4 worm cellular contexts compared by ENCODE assay signal in genomic region chrII:9725056-9725455, ce11.
TF ChIP-seq lines count a peak whose summit lies in the region.

No protein-coding gene starts in this region.

TF ChIP-seq in whole organism, L1 larva, 84 proteins besides CTCF, POLR2A, EP300 and RAD21:
- TF ChIP-seq ceh-82 (tag; optimal IDR thresholded peaks at IDR 0.05; lab: Kevin White, UChicago) (no peak), sptf-1 (tag; optimal IDR thresholded peaks at IDR 0.05; lab: Kevin White, UChicago) (no peak), ceh-90 (tag; optimal IDR thresholded peaks at IDR 0.05; lab: Kevin White, UChicago) (no peak), blmp-1 (tag; optimal IDR thresholded peaks at IDR 0.05; lab: Kevin White, UChicago) (peak; percentile 84), dsc-1 (tag; optimal IDR thresholded peaks at IDR 0.05; lab: Kevin White, UChicago) (no peak), lin-14 (GFP tag; optimal IDR thresholded peaks at IDR 0.05; lab: Kevin White, UChicago) (no peak), rnt-1 (tag; optimal IDR thresholded peaks at IDR 0.05; lab: Kevin White, UChicago) (no peak), unc-98 (GFP tag; IDR thresholded peaks at IDR 0.05; lab: Robert Waterston, UW) (no peak), unc-30 (tag; optimal IDR thresholded peaks at IDR 0.05; lab: Kevin White, UChicago) (no peak)

TF ChIP-seq in whole organism, L3 larva, 47 proteins besides CTCF, POLR2A, EP300 and RAD21:
- TF ChIP-seq nhr-76 (tag; optimal IDR thresholded peaks at IDR 0.05; lab: Kevin White, UChicago) (peak; percentile 91), nhr-25 (tag; optimal IDR thresholded peaks at IDR 0.05; lab: Kevin White, UChicago) (no peak), elt-3 (tag; optimal IDR thresholded peaks at IDR 0.05; lab: Kevin White, UChicago) (no peak), egl-27 (tag; optimal IDR thresholded peaks at IDR 0.05; lab: Kevin White, UChicago) (no peak)

TF ChIP-seq in whole organism, L4 larva, 104 proteins besides CTCF, POLR2A, EP300 and RAD21:
- TF ChIP-seq aha-1 (tag; lab: Kevin White, UChicago), result peak; percentile 16
- no peak for TF ChIP-seq nhr-41 (GFP tag; IDR thresholded peaks at IDR 0.05; lab: Robert Waterston, UW)

TF ChIP-seq in whole organism, mixed stage, embryonic, 35 proteins besides CTCF, POLR2A, EP300 and RAD21:
- TF ChIP-seq ces-1 (GFP tag; optimal IDR thresholded peaks at IDR 0.05; lab: Kevin White, UChicago), result no peak
- TF ChIP-seq blmp-1 (tag; optimal IDR thresholded peaks at IDR 0.05; lab: Kevin White, UChicago), result peak; percentile 57
TF ChIP-seq in whole organism, mixed stage, embryonic: peak in this region for 1.

Comparison
In these comparisons a context has a peak if more than half of its experiments do, and no peak if none do; other contexts are left out.
1. Of the 29 proteins assayed by ChIP-seq in both whole organism, L4 larva and whole organism, L1 larva: peak only in whole organism, L4 larva: aha-1; only in whole organism, L1 larva: none; in both: none; in neither: 28.